Worm (Caenorhabditis elegans): ENCODE results near the gene snf-3.

ce11 chrII:1082859-1083258 is 8.9 kb upstream of the snf-3 start, which contains the start of gene K02E7.1:
- no peak for TF ChIP-seq him-1 (tag; optimal IDR thresholded peaks at IDR 0.05)
- TF ChIP-seq dao-5 (tag; optimal IDR thresholded peaks at IDR 0.05) = no peak
